Fruit fly (Drosophila melanogaster) whole organism, embryonic: ENCODE data around the gene bon.

Experiments
- Antp ChIP-seq: fragments of 200-800 bp; sonication (Bioruptor generic); optimal IDR thresholded peaks from 3 replicates; lab custom pipeline; 2016; ENCODE audit warnings: missing biosample characterization, missing genetic modification characterization
- Asciz ChIP-seq: fragments of 200-800 bp; sonication (Bioruptor generic); optimal IDR thresholded peaks from 2 replicates; lab custom pipeline; 2017; ENCODE audit warnings: missing biosample characterization, mild to moderate bottlenecking, missing genetic modification characterization, missing genetic modification reagents
- B-H1 ChIP-seq: fragments of 200-800 bp; sonication (Bioruptor generic); IDR thresholded peaks from 3 replicates; pipeline ENCODE4 v1.3.6; 2022; ENCODE audit warnings: missing biosample characterization, missing genetic modification characterization
- CG11247 ChIP-seq: fragments of 200-800 bp; sonication (Bioruptor generic); IDR thresholded peaks from 2 replicates; pipeline ENCODE4 v1.3.6; 2022; ENCODE audit warnings: missing biosample characterization, missing genetic modification characterization
- CG12155 ChIP-seq: fragments of 200-800 bp; sonication (Bioruptor generic); optimal IDR thresholded peaks from 3 replicates; lab custom pipeline; 2016; ENCODE audit warnings: missing biosample characterization, missing genetic modification characterization
- CG12391 ChIP-seq: fragments of 200-800 bp; sonication (Bioruptor generic); optimal IDR thresholded peaks from 3 replicates; lab custom pipeline; 2018; ENCODE audit warnings: missing biosample characterization, mild to moderate bottlenecking, missing genetic modification characterization, moderate library complexity
- CG13424 ChIP-seq: fragments of 200-800 bp; sonication (Bioruptor generic); optimal IDR thresholded peaks from 2 replicates; lab custom pipeline; 2019; ENCODE audit warnings: missing biosample characterization, mild to moderate bottlenecking, missing genetic modification characterization, moderate library complexity
- CG15696 ChIP-seq: fragments of 200-800 bp; sonication (Bioruptor generic); optimal IDR thresholded peaks from 2 replicates; lab custom pipeline; 2019; ENCODE audit warnings: missing biosample characterization, mild to moderate bottlenecking, missing genetic modification characterization, moderate library complexity
- CG17361 ChIP-seq: fragments of 200-800 bp; sonication (Bioruptor generic); IDR thresholded peaks from 3 replicates; pipeline ENCODE4 v1.3.6; 2022; ENCODE audit warnings: missing biosample characterization, missing genetic modification characterization
- CG1832 ChIP-seq: fragments of 200-800 bp; sonication (Bioruptor generic); optimal IDR thresholded peaks from 2 replicates; lab custom pipeline; 2017; ENCODE audit warnings: missing biosample characterization, mild to moderate bottlenecking, missing genetic modification characterization, inconsistent platforms
- CG18476 ChIP-seq: fragments of 200-800 bp; sonication (Bioruptor generic); optimal IDR thresholded peaks from 2 replicates; lab custom pipeline; 2016; ENCODE audit warnings: missing biosample characterization, mild to moderate bottlenecking, missing genetic modification characterization
- CG2116 ChIP-seq: fragments of 200-800 bp; sonication (Bioruptor generic); optimal IDR thresholded peaks from 3 replicates; lab custom pipeline; 2018; ENCODE audit warnings: missing biosample characterization, mild to moderate bottlenecking, missing genetic modification characterization
- CG2129 ChIP-seq: fragments of 200-800 bp; sonication (Bioruptor generic); IDR thresholded peaks from 2 replicates; pipeline ENCODE4 v1.3.6; 2022; ENCODE audit warnings: missing biosample characterization, missing genetic modification characterization; ENCODE audit not compliant: partially characterized antibody
- CG33213 ChIP-seq: fragments of 200-800 bp; sonication (Bioruptor generic); optimal IDR thresholded peaks from 3 replicates; lab custom pipeline; 2016; ENCODE audit warnings: missing biosample characterization, missing genetic modification characterization
- CG3838 ChIP-seq: fragments of 200-800 bp; sonication (Bioruptor generic); optimal IDR thresholded peaks from 3 replicates; lab custom pipeline; 2016; ENCODE audit warnings: missing biosample characterization, missing genetic modification characterization
- CG4707 ChIP-seq: fragments of 200-800 bp; sonication (Bioruptor generic); optimal IDR thresholded peaks from 2 replicates; lab custom pipeline; 2018; ENCODE audit warnings: missing biosample characterization, mild to moderate bottlenecking, missing genetic modification characterization, moderate library complexity
- CG6175 ChIP-seq: fragments of 200-800 bp; sonication (Bioruptor generic); IDR thresholded peaks from 3 replicates; pipeline ENCODE4 v1.3.6; 2022; ENCODE audit warnings: missing biosample characterization, missing genetic modification characterization
- CG6272 ChIP-seq: fragments of 200-800 bp; sonication (Bioruptor generic); IDR thresholded peaks from 2 replicates; pipeline ENCODE4 v1.3.6; 2022; ENCODE audit warnings: missing biosample characterization, missing genetic modification characterization
- CG6813 ChIP-seq: fragments of 200-800 bp; sonication (Bioruptor generic); optimal IDR thresholded peaks from 2 replicates; lab custom pipeline; 2017; ENCODE audit warnings: missing biosample characterization, missing genetic modification characterization, mild to moderate bottlenecking, moderate library complexity, missing genetic modification reagents
- CG7271 ChIP-seq: fragments of 200-800 bp; sonication (Bioruptor generic); optimal IDR thresholded peaks from 2 replicates; lab custom pipeline; 2018; ENCODE audit warnings: missing biosample characterization, mild to moderate bottlenecking, missing genetic modification characterization, moderate library complexity
- CG7372 ChIP-seq: fragments of 200-800 bp; sonication (Bioruptor generic); IDR thresholded peaks from 2 replicates; pipeline ENCODE4 v1.3.6; 2022; ENCODE audit warnings: missing biosample characterization, missing genetic modification characterization
- CG7987 ChIP-seq: fragments of 200-800 bp; sonication (Bioruptor generic); optimal IDR thresholded peaks from 2 replicates; lab custom pipeline; 2018; ENCODE audit warnings: missing biosample characterization, mild to moderate bottlenecking, missing genetic modification characterization, moderate library complexity
- CG8089 ChIP-seq: fragments of 200-800 bp; sonication (Bioruptor generic); optimal IDR thresholded peaks from 3 replicates; lab custom pipeline; 2016; ENCODE audit warnings: missing biosample characterization, missing genetic modification characterization
- CG8765 ChIP-seq: fragments of 200-800 bp; sonication (Bioruptor generic); IDR thresholded peaks from 2 replicates; pipeline ENCODE4 v1.3.6; 2022; ENCODE audit warnings: missing biosample characterization, missing genetic modification characterization
- HmgD ChIP-seq: fragments of 200-800 bp; sonication (Bioruptor generic); optimal IDR thresholded peaks from 3 replicates; lab custom pipeline; 2016; ENCODE audit warnings: missing biosample characterization, missing genetic modification characterization
- Lpt ChIP-seq: fragments of >200 bp; optimal IDR thresholded peaks from 2 replicates; lab custom pipeline; 2018; ENCODE audit warnings: missing biosample characterization, missing genetic modification characterization
- MBD-R2 ChIP-seq: fragments of 200-800 bp; sonication (Bioruptor generic); IDR thresholded peaks from 2 replicates; pipeline ENCODE4 v1.3.6; 2022; ENCODE audit warnings: missing biosample characterization, missing genetic modification characterization
- NC2β ChIP-seq: fragments of 200-800 bp; sonication (Bioruptor generic); optimal IDR thresholded peaks from 2 replicates; lab custom pipeline; 2016; ENCODE audit warnings: missing biosample characterization, missing genetic modification characterization
- Oli ChIP-seq: fragments of 200-800 bp; sonication (Bioruptor generic); optimal IDR thresholded peaks from 2 replicates; lab custom pipeline; 2018; ENCODE audit warnings: missing biosample characterization, mild to moderate bottlenecking, missing genetic modification characterization, moderate library complexity
- al ChIP-seq: fragments of 200-800 bp; sonication (Bioruptor generic); IDR thresholded peaks from 2 replicates; pipeline ENCODE4 v1.3.6; 2022; ENCODE audit warnings: missing biosample characterization, missing genetic modification characterization
- az2 ChIP-seq: fragments of 200-800 bp; sonication (Bioruptor generic); optimal IDR thresholded peaks from 3 replicates; lab custom pipeline; 2016; ENCODE audit warnings: missing biosample characterization, missing genetic modification characterization
- bcd ChIP-seq: fragments of 200-800 bp; sonication (Bioruptor generic); optimal IDR thresholded peaks from 2 replicates; lab custom pipeline; 2017; ENCODE audit warnings: missing biosample characterization, mild to moderate bottlenecking, missing genetic modification characterization
- bigmax ChIP-seq: fragments of 200-800 bp; sonication (Bioruptor generic); optimal IDR thresholded peaks from 2 replicates; lab custom pipeline; 2018; ENCODE audit warnings: missing biosample characterization, mild to moderate bottlenecking, missing genetic modification characterization
- ci ChIP-seq: fragments of 200-800 bp; sonication (Bioruptor generic); IDR thresholded peaks from 3 replicates; pipeline ENCODE4 v1.3.6; 2022; ENCODE audit warnings: missing biosample characterization, missing genetic modification characterization
- dm ChIP-seq: fragments of 200-800 bp; sonication (Bioruptor generic); optimal IDR thresholded peaks from 3 replicates; lab custom pipeline; 2016; ENCODE audit warnings: missing biosample characterization, missing genetic modification characterization
- hbn ChIP-seq: fragments of 200-800 bp; sonication (Bioruptor generic); IDR thresholded peaks from 2 replicates; pipeline ENCODE4 v1.3.6; 2022; ENCODE audit warnings: missing biosample characterization, missing genetic modification characterization; ENCODE audit not compliant: partially characterized antibody
- kah ChIP-seq: fragments of 200-800 bp; sonication (Bioruptor generic); optimal IDR thresholded peaks from 2 replicates; lab custom pipeline; 2018; ENCODE audit warnings: missing biosample characterization, mild to moderate bottlenecking, missing genetic modification characterization
- lab ChIP-seq: fragments of 200-800 bp; sonication (Bioruptor generic); optimal IDR thresholded peaks from 3 replicates; lab custom pipeline; 2017; ENCODE audit warnings: missing biosample characterization, missing genetic modification characterization, mild to moderate bottlenecking, moderate library complexity, missing genetic modification reagents
- lilli ChIP-seq: fragments of 200-800 bp; sonication (Bioruptor generic); optimal IDR thresholded peaks from 3 replicates; lab custom pipeline; 2016; ENCODE audit warnings: missing biosample characterization, missing genetic modification characterization
- pros ChIP-seq: fragments of 200-800 bp; sonication (Bioruptor generic); optimal IDR thresholded peaks from 3 replicates; lab custom pipeline; 2019; ENCODE audit warnings: missing biosample characterization, mild to moderate bottlenecking, missing genetic modification characterization, moderate library complexity
- pzg ChIP-seq: fragments of 200-800 bp; sonication (Bioruptor generic); optimal IDR thresholded peaks from 3 replicates; lab custom pipeline; 2018; ENCODE audit warnings: missing biosample characterization, mild to moderate bottlenecking, missing genetic modification characterization, moderate library complexity
- schlank ChIP-seq: fragments of 200-800 bp; sonication (Bioruptor generic); optimal IDR thresholded peaks from 2 replicates; lab custom pipeline; 2018; ENCODE audit warnings: missing biosample characterization, mild to moderate bottlenecking, missing genetic modification characterization
- sens ChIP-seq: fragments of 200-800 bp; sonication (Bioruptor generic); peaks from one replicate; lab custom pipeline; 2016; ENCODE audit warnings: missing biosample characterization, missing genetic modification characterization
- sob ChIP-seq: fragments of 200-800 bp; sonication (Bioruptor generic); IDR thresholded peaks from 2 replicates; pipeline ENCODE4 v1.3.6; 2022; ENCODE audit warnings: missing biosample characterization, missing genetic modification characterization
- tap ChIP-seq: fragments of 200-800 bp; optimal IDR thresholded peaks from 3 replicates; lab custom pipeline; 2019; ENCODE audit warnings: missing biosample characterization, mild to moderate bottlenecking, missing genetic modification characterization, moderate library complexity
- tgo ChIP-seq: fragments of 200-800 bp; sonication (Bioruptor generic); IDR thresholded peaks from 3 replicates; pipeline ENCODE4 v1.3.6; 2022; ENCODE audit warnings: missing biosample characterization, missing genetic modification characterization
- trh ChIP-seq: fragments of 200-800 bp; sonication (Bioruptor generic); optimal IDR thresholded peaks from 2 replicates; lab custom pipeline; 2016; ENCODE audit warnings: missing biosample characterization, missing genetic modification characterization
- ttk ChIP-seq: fragments of 200-800 bp; sonication (Bioruptor generic); IDR thresholded peaks from 2 replicates; pipeline ENCODE4 v2.1.2; 2022; ENCODE audit warnings: missing biosample characterization, missing genetic modification characterization
- z ChIP-seq: fragments of 200-800 bp; sonication (Bioruptor generic); IDR thresholded peaks from 3 replicates; pipeline ENCODE4 v1.3.6; 2022; ENCODE audit warnings: missing biosample characterization, missing genetic modification characterization

Gene bon

DNA sequence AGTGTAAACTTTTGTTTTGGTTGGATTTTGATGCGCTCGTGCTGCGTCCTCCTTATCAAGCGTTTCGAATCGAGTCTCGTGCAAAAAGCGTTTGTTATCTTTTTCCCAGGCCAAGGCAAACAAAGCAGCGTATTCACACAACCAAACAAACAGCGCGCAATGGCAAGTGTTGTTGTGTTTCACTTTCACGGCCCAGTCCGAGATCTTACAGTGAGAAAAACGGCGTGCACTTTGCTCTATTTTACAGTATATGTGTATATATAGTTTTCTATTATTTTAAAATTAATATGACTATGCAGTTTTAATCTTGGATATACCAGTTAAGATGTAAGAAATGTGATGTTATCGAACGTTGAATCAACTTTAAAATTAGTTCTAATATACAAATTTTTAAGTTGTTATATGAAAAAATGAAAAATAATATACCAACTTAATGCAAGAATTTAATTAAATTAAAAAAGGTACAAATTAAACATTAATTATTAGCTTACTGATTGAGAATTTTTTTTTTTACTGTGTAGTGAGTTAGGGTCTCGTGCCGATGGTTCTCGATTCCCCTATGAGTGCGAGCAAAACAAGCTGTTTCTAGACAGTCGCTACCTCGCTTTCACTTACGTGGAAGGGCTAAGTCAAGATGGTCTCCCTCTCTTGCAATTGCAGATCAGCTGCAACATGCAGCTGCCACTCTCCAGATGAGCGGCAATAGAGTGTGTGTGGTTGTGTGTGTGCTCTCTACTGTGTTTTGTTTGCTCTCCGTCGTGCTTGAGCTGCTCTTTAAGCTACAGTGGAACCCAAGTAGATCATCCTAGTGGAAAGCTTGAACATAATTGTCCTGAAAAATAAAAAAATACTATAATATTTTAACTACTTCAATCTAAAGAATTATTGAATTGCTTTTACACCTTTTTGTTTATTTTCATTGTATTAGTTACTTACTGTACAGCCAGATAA is 1.5 kb downstream of the bon start (continued):
- TF ChIP-seq B-H1 (GFP tag; lab: Robert Waterston, UW): peak; percentile 10; the same call in 2 of the 3 replicates
- TF ChIP-seq CG6272 (GFP tag; lab: Robert Waterston, UW): peak; percentile 63
- TF ChIP-seq CG2116 (GFP tag; lab: Kevin White, UChicago): peak; percentile 50
- peak; percentile 80 for TF ChIP-seq kah (GFP tag; lab: Kevin White, UChicago)
- TF ChIP-seq CG6813 (GFP tag; lab: Kevin White, UChicago): peak; percentile 86
- TF ChIP-seq Lpt (GFP tag; lab: Kevin White, UChicago): no peak
- TF ChIP-seq CG3838 (GFP tag; lab: Kevin White, UChicago): no peak
- peak; percentile 81 for TF ChIP-seq CG18476 (GFP tag; lab: Kevin White, UChicago)
- TF ChIP-seq bigmax (GFP tag; lab: Kevin White, UChicago): no peak
- TF ChIP-seq ttk (GFP tag; lab: Robert Waterston, UW): peak; percentile 81
- TF ChIP-seq az2 (GFP tag; lab: Kevin White, UChicago): peak; percentile 84
- TF ChIP-seq dm (GFP tag; lab: Kevin White, UChicago): no peak
- peak; percentile 59 for TF ChIP-seq CG1832 (GFP tag; lab: Kevin White, UChicago)
- TF ChIP-seq CG8765 (GFP tag; lab: Robert Waterston, UW): no peak; the same call in 1 of the 2 replicates
- peak; percentile 25 for TF ChIP-seq CG33213 (GFP tag; lab: Kevin White, UChicago)
- peak; percentile 96 for TF ChIP-seq CG12391
- TF ChIP-seq CG11247 (GFP tag; lab: Robert Waterston, UW): peak; percentile 23
- peak; percentile 20 for TF ChIP-seq schlank
- TF ChIP-seq CG2129 (GFP tag; lab: Robert Waterston, UW): no peak
- TF ChIP-seq z (GFP tag; lab: Robert Waterston, UW): no peak
- TF ChIP-seq CG7271 (tag; lab: Kevin White, UChicago): peak; percentile 88
- TF ChIP-seq Oli (tag; lab: Kevin White, UChicago): peak; percentile 91
- TF ChIP-seq Antp (GFP tag; lab: Kevin White, UChicago): no peak
- TF ChIP-seq bcd (GFP tag; lab: Kevin White, UChicago): peak; percentile 88
- peak; percentile 93 for TF ChIP-seq CG13424 (tag; lab: Kevin White, UChicago)
- TF ChIP-seq lilli: peak; percentile 40
- no peak for TF ChIP-seq HmgD (GFP tag; lab: Kevin White, UChicago)
- peak; percentile 43; the same call in 1 of the 2 replicates for TF ChIP-seq al
- peak; percentile 79 for TF ChIP-seq pros
- peak; percentile 88 for TF ChIP-seq Asciz
- TF ChIP-seq sob (GFP tag; lab: Robert Waterston, UW): peak; percentile 33; the same call in 1 of the 2 replicates
- TF ChIP-seq CG7987 (GFP tag; lab: Kevin White, UChicago): peak; percentile 34
- no peak for TF ChIP-seq NC2β (GFP tag; lab: Kevin White, UChicago)
- TF ChIP-seq hbn (GFP tag; lab: Robert Waterston, UW): no peak
- peak; percentile 84 for TF ChIP-seq tgo (GFP tag; lab: Robert Waterston, UW)
- TF ChIP-seq CG6175 (GFP tag; lab: Robert Waterston, UW): peak; percentile 7; the same call in 1 of the 3 replicates
- TF ChIP-seq tap (tag; lab: Kevin White, UChicago): peak; percentile 84
- TF ChIP-seq lab (GFP tag; lab: Kevin White, UChicago): peak; percentile 87
- peak; percentile 70 for TF ChIP-seq trh (GFP tag; lab: Kevin White, UChicago)
- TF ChIP-seq CG4707 (GFP tag; lab: Kevin White, UChicago): peak; percentile 33
- TF ChIP-seq CG8089 (GFP tag; lab: Kevin White, UChicago): no peak
- peak; percentile 77 for TF ChIP-seq CG12155
- peak; percentile 92 for TF ChIP-seq sens (GFP tag; lab: Kevin White, UChicago)
- peak; percentile 98 for TF ChIP-seq CG17361 (GFP tag; lab: Robert Waterston, UW)
- TF ChIP-seq MBD-R2 (GFP tag; lab: Robert Waterston, UW): no peak; the same call in 1 of the 2 replicates
- TF ChIP-seq CG7372: peak; percentile 63
- TF ChIP-seq pzg (GFP tag; lab: Kevin White, UChicago): no peak
- peak; percentile 83 for TF ChIP-seq ci (GFP tag; lab: Robert Waterston, UW)
- peak; percentile 96 for TF ChIP-seq CG15696 (tag; lab: Kevin White, UChicago)
